Fruit fly (Drosophila melanogaster) whole organism, embryonic: ENCODE data around the gene CG15772.

Source experiments
- CG13624 ChIP-seq: fragments of 200-800 bp; sonication (Bioruptor generic); optimal IDR thresholded peaks from 2 replicates; lab custom pipeline; 2016; ENCODE audit warnings: missing biosample characterization, missing genetic modification characterization
- CG14860 ChIP-seq: fragments of 200-800 bp; sonication (Bioruptor generic); IDR thresholded peaks from 3 replicates; pipeline ENCODE4 v1.3.6; 2022; ENCODE audit warnings: missing biosample characterization, missing genetic modification characterization; ENCODE audit not compliant: partially characterized antibody
- CG31441 ChIP-seq: fragments of 200-800 bp; sonication (Bioruptor generic); IDR thresholded peaks from 2 replicates; pipeline ENCODE4 v1.3.6; 2022; ENCODE audit warnings: missing biosample characterization, missing genetic modification characterization
- CG6689 ChIP-seq: fragments of 200-800 bp; sonication (Bioruptor generic); IDR thresholded peaks from 2 replicates; pipeline ENCODE4 v1.3.6; 2022; ENCODE audit warnings: missing biosample characterization, missing genetic modification characterization
- CG8478 ChIP-seq: fragments of >200 bp; optimal IDR thresholded peaks from 2 replicates; lab custom pipeline; 2018
- Hand ChIP-seq: fragments of 200-800 bp; sonication (Bioruptor generic); optimal IDR thresholded peaks from 2 replicates; lab custom pipeline; 2017; ENCODE audit warnings: mild to moderate bottlenecking, missing biosample characterization, missing genetic modification reagents, missing genetic modification characterization
- Stat92E ChIP-seq, 3 experiments: fragments of >200 bp in 2 of 3; fragments of 200-800 bp in 1 of 3; sonication (Bioruptor generic) in 1 of 3; optimal IDR thresholded peaks; 2 replicates each; lab custom pipeline; 2017 to 2019; ENCODE audit warnings: missing biosample characterization in 3 of 3, missing genetic modification characterization in 3 of 3, mild to moderate bottlenecking in 1 of 3, moderate library complexity in 1 of 3
- sim ChIP-seq: fragments of 200-800 bp; sonication (Bioruptor generic); IDR thresholded peaks from 2 replicates; pipeline ENCODE4 v1.3.6; 2022; ENCODE audit warnings: missing biosample characterization, missing genetic modification characterization
- slp2 ChIP-seq: fragments of 200-800 bp; sonication (Bioruptor generic); optimal IDR thresholded peaks from 2 replicates; lab custom pipeline; 2016; ENCODE audit warnings: missing biosample characterization, missing genetic modification characterization

- TF ChIP-seq CG8478, result no peak
- TF ChIP-seq sim, result no peak
- TF ChIP-seq Stat92E (GFP tag; optimal IDR thresholded peaks at IDR 0.05; lab: Kevin White, UChicago), result no peak
- TF ChIP-seq CG13624 (GFP tag; lab: Kevin White, UChicago), result no peak
- no peak for TF ChIP-seq slp2
- no peak for TF ChIP-seq CG31441
- no peak for TF ChIP-seq Hand (GFP tag; lab: Kevin White, UChicago)
- TF ChIP-seq CG6689 (GFP tag; lab: Robert Waterston, UW), result no peak
- no peak for TF ChIP-seq CG14860 (GFP tag; lab: Robert Waterston, UW)
These were observed at the start of gene CG15772 for dm6 chrX:5751949-5752348.
